Worm (Caenorhabditis elegans) whole organism, young adult: ENCODE data around the gene Y47D7A.15.
A peak's percentile ranks its signal among the peaks of the same experiment; 100 is the strongest.

Experiments used
- B0019.2 ChIP-seq: fragments of 200-800 bp; sonication (Bioruptor generic); conservative IDR thresholded peaks from 2 replicates; pipeline ENCODE4 v1.3.6; 2022; ENCODE audit warnings: missing genetic modification reagents, missing genetic modification characterization, missing compliant biosample characterization
- B0035.1 ChIP-seq: sonication (generic microtip); optimal IDR thresholded peaks from 2 replicates; lab custom pipeline; 2016; ENCODE audit warnings: missing genetic modification characterization, mild to moderate bottlenecking, missing compliant biosample characterization, missing genotype, missing genetic modification reagents
- B0261.1 ChIP-seq: sonication (generic microtip); optimal IDR thresholded peaks from 2 replicates; lab custom pipeline; 2016; ENCODE audit warnings: mild to moderate bottlenecking, missing genetic modification characterization, moderate library complexity, missing compliant biosample characterization
- C06A6.2 ChIP-seq: fragments of 200-800 bp; sonication (Bioruptor generic); conservative IDR thresholded peaks from 2 replicates; pipeline ENCODE4 v1.3.6; 2022; ENCODE audit warnings: missing genetic modification characterization, missing compliant biosample characterization
- F10E7.11 ChIP-seq: sonication (generic microtip); optimal IDR thresholded peaks from 2 replicates; lab custom pipeline; 2017; ENCODE audit warnings: mild to moderate bottlenecking, missing genetic modification characterization, moderate library complexity, missing compliant biosample characterization
- F37B4.10 ChIP-seq: fragments of 200-800 bp; sonication (Bioruptor generic); IDR thresholded peaks from 2 replicates; pipeline ENCODE4 v1.3.6; 2022; ENCODE audit warnings: missing genetic modification characterization, missing compliant biosample characterization
- F55B11.4 ChIP-seq: sonication (generic microtip); optimal IDR thresholded peaks from 2 replicates; lab custom pipeline; 2016; ENCODE audit warnings: missing compliant biosample characterization, missing genetic modification characterization, borderline replicate concordance; ENCODE audit not compliant: insufficient read depth
- K12H6.12 ChIP-seq: fragments of 200-800 bp; sonication (Bioruptor generic); optimal IDR thresholded peaks from 2 replicates; lab custom pipeline; 2018; ENCODE audit warnings: mild to moderate bottlenecking, missing genetic modification characterization, missing compliant biosample characterization
- akir-1 ChIP-seq: fragments of 200-800 bp; sonication (Bioruptor generic); optimal IDR thresholded peaks from 2 replicates; lab custom pipeline; 2018; ENCODE audit warnings: mild to moderate bottlenecking, missing genetic modification characterization, moderate library complexity, missing compliant biosample characterization
- aptf-2 ChIP-seq: fragments of 200-800 bp; sonication (Bioruptor generic); conservative IDR thresholded peaks from 2 replicates; pipeline ENCODE4 v1.3.6; 2022; ENCODE audit warnings: missing genetic modification reagents, missing genetic modification characterization, missing compliant biosample characterization
- attf-3 ChIP-seq: fragments of 200-800 bp; sonication (Bioruptor generic); conservative IDR thresholded peaks from 2 replicates; pipeline ENCODE4 v1.3.6; 2022; ENCODE audit warnings: missing genetic modification reagents, missing genetic modification characterization, missing compliant biosample characterization
- attf-5 ChIP-seq: fragments of 200-800 bp; sonication (Bioruptor generic); optimal IDR thresholded peaks from 2 replicates; lab custom pipeline; 2018; ENCODE audit warnings: mild to moderate bottlenecking, missing genetic modification characterization, missing compliant biosample characterization
- ceh-27 ChIP-seq: fragments of 200-800 bp; sonication (Bioruptor generic); optimal IDR thresholded peaks from 2 replicates; lab custom pipeline; 2018; ENCODE audit warnings: mild to moderate bottlenecking, missing genetic modification characterization, moderate library complexity, missing compliant biosample characterization
- ceh-40 ChIP-seq: fragments of 200-800 bp; sonication (Bioruptor generic); IDR thresholded peaks from 2 replicates; pipeline ENCODE4 v1.3.6; 2022; ENCODE audit warnings: missing genetic modification characterization, missing compliant biosample characterization
- ceh-58 ChIP-seq: fragments of 200-800 bp; sonication (Bioruptor generic); IDR thresholded peaks from 2 replicates; pipeline ENCODE4 v1.3.6; 2022; ENCODE audit warnings: missing genetic modification characterization, missing compliant biosample characterization
- chd-7 ChIP-seq: sonication (generic microtip); optimal IDR thresholded peaks from 2 replicates; lab custom pipeline; 2016; ENCODE audit warnings: mild to moderate bottlenecking, missing genetic modification characterization, moderate library complexity, missing compliant biosample characterization
- dox-1 ChIP-seq: fragments of 200-800 bp; sonication (Bioruptor generic); IDR thresholded peaks from 2 replicates; pipeline ENCODE4 v1.3.6; 2022; ENCODE audit warnings: missing genetic modification reagents, missing genetic modification characterization, missing compliant biosample characterization
- egl-18 ChIP-seq: fragments of 200-800 bp; sonication (Bioruptor generic); IDR thresholded peaks from 2 replicates; pipeline ENCODE4 v1.3.6; 2022; ENCODE audit warnings: missing genetic modification reagents, missing genetic modification characterization, missing compliant biosample characterization
- egl-44 ChIP-seq: fragments of 200-800 bp; sonication (Bioruptor generic); IDR thresholded peaks from 2 replicates; pipeline ENCODE4 v1.3.6; 2022; ENCODE audit warnings: missing genetic modification reagents, missing genetic modification characterization, missing compliant biosample characterization
- gei-17 ChIP-seq: fragments of 200-800 bp; sonication (Bioruptor generic); optimal IDR thresholded peaks from 2 replicates; lab custom pipeline; 2018; ENCODE audit warnings: mild to moderate bottlenecking, missing genetic modification characterization, missing compliant biosample characterization
- hmg-1.2 ChIP-seq: fragments of 200-800 bp; sonication (Bioruptor generic); IDR thresholded peaks from 2 replicates; pipeline ENCODE4 v1.3.6; 2022; ENCODE audit warnings: missing genetic modification reagents, missing genetic modification characterization, missing compliant biosample characterization
- hmg-20 ChIP-seq: fragments of 200-800 bp; sonication (Bioruptor generic); IDR thresholded peaks from 2 replicates; pipeline ENCODE4 v1.3.6; 2022; ENCODE audit warnings: missing genetic modification reagents, missing genetic modification characterization, missing compliant biosample characterization
- hsf-1 ChIP-seq: fragments of 200-800 bp; sonication (Bioruptor generic); IDR thresholded peaks from 2 replicates; pipeline ENCODE4 v1.3.6; 2022; ENCODE audit warnings: missing genetic modification reagents, missing genetic modification characterization, missing compliant biosample characterization
- lag-1 ChIP-seq: fragments of 200-800 bp; sonication (Bioruptor generic); IDR thresholded peaks from 2 replicates; pipeline ENCODE4 v1.3.6; 2022; ENCODE audit warnings: missing genetic modification reagents, missing genetic modification characterization, missing compliant biosample characterization
- let-607 ChIP-seq, 2 experiments: fragments of 200-800 bp in 1 of 2; sonication (Bioruptor generic) in 1 of 2; sonication (generic microtip) in 1 of 2; optimal IDR thresholded peaks; 2 replicates each; lab custom pipeline; 2016 to 2018; ENCODE audit warnings: mild to moderate bottlenecking in 2 of 2, missing compliant biosample characterization in 2 of 2, missing genetic modification characterization in 2 of 2, moderate library complexity in 2 of 2, missing genotype in 1 of 2
- lin-35 ChIP-seq, 3 experiments: fragments of 150-350 bp in 2 of 3; sonication (generic microtip) in 1 of 3; optimal IDR thresholded peaks; 2 replicates each; lab custom pipeline; 2014 to 2018; ENCODE audit warnings: missing biosample characterization in 3 of 3, missing genetic modification characterization in 3 of 3, missing genetic modification reagents in 3 of 3
- lir-1 ChIP-seq: fragments of 200-800 bp; sonication (Bioruptor generic); conservative IDR thresholded peaks from 2 replicates; pipeline ENCODE4 v1.3.6; 2022; ENCODE audit warnings: missing genetic modification reagents, missing genetic modification characterization, missing compliant biosample characterization
- lsy-27 ChIP-seq: sonication (generic microtip); optimal IDR thresholded peaks from 2 replicates; lab custom pipeline; 2017; ENCODE audit warnings: missing genetic modification characterization, mild to moderate bottlenecking, missing compliant biosample characterization, antibody characterized with exemption, missing genotype, borderline replicate concordance; ENCODE audit not compliant: insufficient read depth
- mcd-1 ChIP-seq: fragments of 200-800 bp; sonication (Bioruptor generic); IDR thresholded peaks from 2 replicates; pipeline ENCODE4 v1.3.6; 2022; ENCODE audit warnings: missing genetic modification reagents, missing genetic modification characterization, missing compliant biosample characterization
- mes-4 ChIP-seq: sonication (generic microtip); optimal IDR thresholded peaks from 2 replicates; lab custom pipeline; 2016; ENCODE audit warnings: missing genotype, missing genetic modification characterization, missing compliant biosample characterization
- nfya-2 ChIP-seq: fragments of 200-800 bp; sonication (Bioruptor generic); IDR thresholded peaks from 2 replicates; pipeline ENCODE4 v1.3.6; 2022; ENCODE audit warnings: missing genetic modification reagents, missing genetic modification characterization, missing compliant biosample characterization
- nhr-120 ChIP-seq: fragments of 200-800 bp; sonication (Bioruptor generic); IDR thresholded peaks from 2 replicates; pipeline ENCODE4 v1.3.6; 2022; ENCODE audit warnings: missing genetic modification characterization, missing compliant biosample characterization
- nhr-179 ChIP-seq: sonication (generic microtip); optimal IDR thresholded peaks from 2 replicates; lab custom pipeline; 2016; ENCODE audit warnings: mild to moderate bottlenecking, missing genetic modification characterization, missing compliant biosample characterization
- nhr-80 ChIP-seq: sonication (generic microtip); optimal IDR thresholded peaks from 2 replicates; lab custom pipeline; 2016; ENCODE audit warnings: missing genetic modification characterization, missing compliant biosample characterization
- rec-8 ChIP-seq, 2 experiments: sonication (generic microtip); optimal IDR thresholded peaks; 2 replicates each; lab custom pipeline; 2016; ENCODE audit warnings: mild to moderate bottlenecking in 2 of 2, missing genetic modification characterization in 2 of 2, missing genetic modification reagents in 2 of 2, missing genotype in 2 of 2, missing biosample characterization in 1 of 2, missing compliant biosample characterization in 1 of 2, moderate library complexity in 1 of 2
- rpc-1 ChIP-seq, 2 experiments: fragments of 150-350 bp in 1 of 2; sonication (generic microtip) in 1 of 2; optimal IDR thresholded peaks; 2 replicates each; lab custom pipeline; 2014 to 2018; ENCODE audit warnings: missing biosample characterization in 1 of 2, missing genetic modification characterization in 1 of 2, missing genetic modification reagents in 1 of 2, missing genotype in 1 of 2
- sea-2 ChIP-seq: fragments of 200-800 bp; sonication (Bioruptor generic); IDR thresholded peaks from 2 replicates; pipeline ENCODE4 v1.3.6; 2022; ENCODE audit warnings: missing genetic modification characterization, missing compliant biosample characterization
- xnd-1 ChIP-seq: sonication (generic microtip); optimal IDR thresholded peaks from 2 replicates; lab custom pipeline; 2016; ENCODE audit warnings: missing genotype, missing genetic modification reagents, missing genetic modification characterization, missing compliant biosample characterization
- zfh-2 ChIP-seq: fragments of 200-800 bp; sonication (Bioruptor generic); conservative IDR thresholded peaks from 2 replicates; pipeline ENCODE4 v1.3.6; 2022; ENCODE audit warnings: missing genetic modification reagents, missing genetic modification characterization, missing compliant biosample characterization
- zim-3 ChIP-seq: sonication (generic microtip); optimal IDR thresholded peaks from 2 replicates; lab custom pipeline; 2017; ENCODE audit warnings: mild to moderate bottlenecking, missing genetic modification characterization, moderate library complexity, missing compliant biosample characterization

The Y47D7A.15 gene

ce11 chrV:4398884-4399283 is 34.1 kb downstream of the Y47D7A.15 start:
- TF ChIP-seq ceh-58, result no peak
- peak; percentile 65 for TF ChIP-seq zfh-2

ce11 chrV:4398127-4398526 is 34.9 kb downstream of the Y47D7A.15 start:
- no peak for TF ChIP-seq lsy-27 (tag; lab: Kevin White, UChicago)
- TF ChIP-seq xnd-1 (tag; lab: Kevin White, UChicago), result no peak
- no peak for TF ChIP-seq nhr-80 (tag; lab: Kevin White, UChicago)
- no peak for TF ChIP-seq egl-18 (GFP tag; lab: Robert Waterston, UW)
- no peak for TF ChIP-seq C06A6.2
- no peak for TF ChIP-seq zfh-2
- no peak for TF ChIP-seq mcd-1 (GFP tag; lab: Robert Waterston, UW)
- no peak for TF ChIP-seq hmg-1.2 (GFP tag; lab: Robert Waterston, UW)
- TF ChIP-seq ceh-27, result no peak
- TF ChIP-seq F37B4.10 (GFP tag; lab: Robert Waterston, UW), result no peak
- TF ChIP-seq aptf-2 (GFP tag; lab: Robert Waterston, UW), result no peak
- TF ChIP-seq B0019.2, result no peak
- TF ChIP-seq lir-1, result no peak
- no peak for TF ChIP-seq nhr-179
- no peak for TF ChIP-seq nfya-2 (GFP tag; lab: Robert Waterston, UW)
- no peak for TF ChIP-seq chd-7 (tag; lab: Kevin White, UChicago)
- TF ChIP-seq, all 124 proteins: peak for 0

ce11 chrV:4396257-4396656 is 36.7 kb downstream of the Y47D7A.15 start, which contains the start of gene F13A2.3:
TSS of gene F13A2.3 (minus strand) at chrV:4396357.
- TF ChIP-seq gei-17 (GFP tag; lab: Kevin White, UChicago) (no peak), F10E7.11 (tag; lab: Kevin White, UChicago) (no peak), let-607 (tag; optimal IDR thresholded peaks at IDR 0.05; lab: Kevin White, UChicago) (no peak), attf-3 (GFP tag; lab: Robert Waterston, UW) (no peak), zim-3 (tag; lab: Kevin White, UChicago) (no peak), rpc-1 (optimal IDR thresholded peaks at IDR 0.05; lab: Kevin White, UChicago) (no peak), rpc-1 (tag; optimal IDR thresholded peaks at IDR 0.05; lab: Kevin White, UChicago) (no peak), rec-8 (tag; optimal IDR thresholded peaks at IDR 0.05; lab: Kevin White, UChicago) (no peak), xnd-1 (tag; lab: Kevin White, UChicago) (no peak), lag-1 (GFP tag; lab: Robert Waterston, UW) (no peak), hmg-20 (GFP tag; lab: Robert Waterston, UW) (no peak), ceh-40 (GFP tag; lab: Robert Waterston, UW) (no peak), hsf-1 (GFP tag; lab: Robert Waterston, UW) (no peak)

ce11 chrV:4387916-4388315 is 45.1 kb downstream of the Y47D7A.15 start:
- no peak for TF ChIP-seq hsf-1 (GFP tag; lab: Robert Waterston, UW)
- TF ChIP-seq akir-1 (GFP tag; lab: Kevin White, UChicago), result no peak
- TF ChIP-seq B0035.1 (tag; lab: Kevin White, UChicago), result no peak
- no peak for TF ChIP-seq F55B11.4

ce11 chrV:4387402-4387801 is 45.6 kb downstream of the Y47D7A.15 start, which contains the start of gene F13A2.9:
TSS of gene F13A2.9 (minus strand) at chrV:4387502.
- TF ChIP-seq aptf-2 (GFP tag; lab: Robert Waterston, UW), result no peak
- TF ChIP-seq F10E7.11 (tag; lab: Kevin White, UChicago), result no peak
- TF ChIP-seq B0261.1 (tag; lab: Kevin White, UChicago), result no peak
- no peak for TF ChIP-seq lin-35 (GFP tag; optimal IDR thresholded peaks at IDR 0.05; lab: Kevin White, UChicago)
- TF ChIP-seq mes-4, result no peak
- TF ChIP-seq K12H6.12 (tag; lab: Kevin White, UChicago), result no peak
- TF ChIP-seq egl-44 (GFP tag; lab: Robert Waterston, UW), result no peak
- TF ChIP-seq sea-2, result no peak
- TF ChIP-seq dox-1 (GFP tag; lab: Robert Waterston, UW), result no peak
- no peak for TF ChIP-seq attf-5 (GFP tag; lab: Kevin White, UChicago)
- no peak for TF ChIP-seq nhr-120 (GFP tag; lab: Robert Waterston, UW)
- TF ChIP-seq akir-1 (GFP tag; lab: Kevin White, UChicago), result no peak
